Fruit fly (Drosophila melanogaster) S2 (cell line): ENCODE data around the gene CG44001.

Source experiments
- CG8478 ChIP-seq: fragments of >200 bp; optimal IDR thresholded peaks from 2 replicates; lab custom pipeline; 2018
- CTCF ChIP-seq, 2 experiments: fragments of >200 bp; optimal IDR thresholded peaks; 2 replicates each; lab custom pipeline; 2018

DNA sequence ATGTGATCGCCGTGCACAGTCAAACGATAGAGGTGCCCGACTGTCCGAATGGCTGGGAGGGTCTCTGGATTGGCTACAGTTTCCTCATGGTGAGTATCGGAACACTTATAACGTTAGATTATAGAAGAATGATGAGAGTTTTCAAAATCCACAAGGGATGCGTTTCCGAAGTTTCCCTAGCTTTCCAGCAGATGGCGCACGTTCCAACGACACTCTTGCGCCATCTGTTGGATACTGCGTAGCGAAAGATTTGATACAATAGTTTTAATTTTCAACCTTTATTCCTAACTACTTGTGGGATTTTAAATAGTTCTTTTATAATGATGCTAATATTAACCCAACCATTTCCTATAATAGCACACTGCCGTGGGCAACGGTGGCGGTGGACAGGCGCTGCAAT is 7.0 kb upstream of the CG44001 start:
- TF ChIP-seq CG8478 (lab: Kevin White, UChicago): no peak
- TF ChIP-seq CTCF (optimal IDR thresholded peaks at IDR 0.05; lab: Kevin White, UChicago): peak; percentile 87 to 88
